Fruit fly (Drosophila melanogaster) whole organism, embryonic: ENCODE results near the gene CG32095.
A peak's percentile ranks its signal among the peaks of the same experiment; 100 is the strongest.

Source experiments
- CG10267 ChIP-seq: fragments of 200-800 bp; sonication (Bioruptor generic); optimal IDR thresholded peaks from 2 replicates; lab custom pipeline; 2018; ENCODE audit warnings: missing biosample characterization, mild to moderate bottlenecking, missing genetic modification characterization, moderate library complexity
- CG10274 ChIP-seq: fragments of 200-800 bp; sonication (Bioruptor generic); optimal IDR thresholded peaks from 3 replicates; lab custom pipeline; 2017; ENCODE audit warnings: missing biosample characterization, mild to moderate bottlenecking, missing genetic modification characterization
- CG10462 ChIP-seq: fragments of 200-800 bp; sonication (Bioruptor generic); optimal IDR thresholded peaks from 2 replicates; lab custom pipeline; 2016; ENCODE audit warnings: missing biosample characterization, missing genetic modification characterization
- CG13287 ChIP-seq: fragments of 200-800 bp; sonication (Bioruptor generic); IDR thresholded peaks from 2 replicates; pipeline ENCODE4 v1.3.6; 2022; ENCODE audit warnings: missing biosample characterization, missing genetic modification characterization; ENCODE audit not compliant: partially characterized antibody
- CG14860 ChIP-seq: fragments of 200-800 bp; sonication (Bioruptor generic); IDR thresholded peaks from 3 replicates; pipeline ENCODE4 v1.3.6; 2022; ENCODE audit warnings: missing biosample characterization, missing genetic modification characterization; ENCODE audit not compliant: partially characterized antibody
- CG15601 ChIP-seq: fragments of 200-800 bp; sonication (Bioruptor generic); optimal IDR thresholded peaks from 3 replicates; lab custom pipeline; 2019; ENCODE audit warnings: missing biosample characterization, mild to moderate bottlenecking, missing genetic modification characterization, moderate library complexity
- CG16813 ChIP-seq: fragments of 200-800 bp; sonication (Bioruptor generic); IDR thresholded peaks from 3 replicates; pipeline ENCODE4 v1.3.6; 2022; ENCODE audit warnings: missing biosample characterization, missing genetic modification characterization; ENCODE audit not compliant: partially characterized antibody
- CG31365 ChIP-seq: fragments of 200-800 bp; sonication (Bioruptor generic); optimal IDR thresholded peaks from 2 replicates; lab custom pipeline; 2018; ENCODE audit warnings: missing biosample characterization, mild to moderate bottlenecking, missing genetic modification characterization
- CG3281 ChIP-seq: fragments of 200-800 bp; sonication (Bioruptor generic); optimal IDR thresholded peaks from 3 replicates; lab custom pipeline; 2017; ENCODE audit warnings: missing biosample characterization, mild to moderate bottlenecking, missing genetic modification characterization
- CG34422 ChIP-seq: fragments of 200-800 bp; sonication (Bioruptor generic); IDR thresholded peaks from 3 replicates; pipeline ENCODE4 v1.3.6; 2022; ENCODE audit warnings: missing biosample characterization, missing genetic modification characterization
- CG4360 ChIP-seq: fragments of 200-800 bp; sonication (Bioruptor generic); IDR thresholded peaks from 2 replicates; pipeline ENCODE4 v1.3.6; 2022; ENCODE audit warnings: missing biosample characterization, missing genetic modification characterization
- CG6175 ChIP-seq: fragments of 200-800 bp; sonication (Bioruptor generic); IDR thresholded peaks from 3 replicates; pipeline ENCODE4 v1.3.6; 2022; ENCODE audit warnings: missing biosample characterization, missing genetic modification characterization
- CG6272 ChIP-seq: fragments of 200-800 bp; sonication (Bioruptor generic); IDR thresholded peaks from 2 replicates; pipeline ENCODE4 v1.3.6; 2022; ENCODE audit warnings: missing biosample characterization, missing genetic modification characterization
- CG6791 ChIP-seq: fragments of 200-800 bp; sonication (Bioruptor generic); IDR thresholded peaks from 3 replicates; pipeline ENCODE4 v1.3.6; 2022; ENCODE audit warnings: missing biosample characterization, missing genetic modification characterization; ENCODE audit not compliant: partially characterized antibody
- CG9437 ChIP-seq: fragments of 200-800 bp; sonication (Bioruptor generic); optimal IDR thresholded peaks from 2 replicates; lab custom pipeline; 2018; ENCODE audit warnings: missing biosample characterization, mild to moderate bottlenecking, missing genetic modification characterization
- D19B ChIP-seq: fragments of 200-800 bp; sonication (Bioruptor generic); optimal IDR thresholded peaks from 2 replicates; lab custom pipeline; 2017; ENCODE audit warnings: missing biosample characterization, mild to moderate bottlenecking, missing genetic modification characterization
- Dad ChIP-seq: fragments of 200-800 bp; sonication (Bioruptor generic); optimal IDR thresholded peaks from 3 replicates; lab custom pipeline; 2016; ENCODE audit warnings: missing biosample characterization, missing genetic modification characterization
- HLH4C ChIP-seq: fragments of 200-800 bp; sonication (Bioruptor generic); IDR thresholded peaks from 3 replicates; pipeline ENCODE4 v1.3.6; 2022; ENCODE audit warnings: missing biosample characterization, missing genetic modification characterization; ENCODE audit not compliant: partially characterized antibody
- Kr ChIP-seq: fragments of 200-800 bp; sonication (Bioruptor generic); optimal IDR thresholded peaks from 2 replicates; lab custom pipeline; 2017; ENCODE audit warnings: missing biosample characterization, mild to moderate bottlenecking, missing genetic modification characterization
- MBD-R2 ChIP-seq: fragments of 200-800 bp; sonication (Bioruptor generic); IDR thresholded peaks from 2 replicates; pipeline ENCODE4 v1.3.6; 2022; ENCODE audit warnings: missing biosample characterization, missing genetic modification characterization
- Myb ChIP-seq: fragments of 200-800 bp; sonication (Bioruptor generic); optimal IDR thresholded peaks from 2 replicates; lab custom pipeline; 2016; ENCODE audit warnings: missing biosample characterization, missing genetic modification characterization
- Opbp ChIP-seq: fragments of 200-800 bp; sonication (Bioruptor generic); IDR thresholded peaks from 3 replicates; pipeline ENCODE4 v1.3.6; 2022; ENCODE audit warnings: missing biosample characterization, missing genetic modification characterization; ENCODE audit not compliant: partially characterized antibody
- Poxn ChIP-seq: fragments of 200-800 bp; sonication (Bioruptor generic); IDR thresholded peaks from 2 replicates; pipeline ENCODE4 v1.3.6; 2022; ENCODE audit warnings: missing biosample characterization, missing genetic modification characterization
- Scr ChIP-seq: fragments of 200-800 bp; sonication (Bioruptor generic); IDR thresholded peaks from 2 replicates; pipeline ENCODE4 v1.3.6; 2022; ENCODE audit warnings: missing biosample characterization, missing genetic modification characterization; ENCODE audit not compliant: partially characterized antibody
- Six4 ChIP-seq: fragments of 200-800 bp; sonication (Bioruptor generic); optimal IDR thresholded peaks from 2 replicates; lab custom pipeline; 2016; ENCODE audit warnings: missing biosample characterization, missing genetic modification characterization
- YL-1 ChIP-seq: fragments of 200-800 bp; sonication (Bioruptor generic); optimal IDR thresholded peaks from 3 replicates; lab custom pipeline; 2017; ENCODE audit warnings: missing biosample characterization, mild to moderate bottlenecking, missing genetic modification characterization
- ab ChIP-seq: fragments of 200-800 bp; sonication (Bioruptor generic); optimal IDR thresholded peaks from 2 replicates; lab custom pipeline; 2016; ENCODE audit warnings: missing biosample characterization, missing genetic modification characterization
- ara ChIP-seq: fragments of 200-800 bp; sonication (Bioruptor generic); IDR thresholded peaks from 2 replicates; pipeline ENCODE4 v1.3.6; 2022; ENCODE audit warnings: missing biosample characterization, missing genetic modification characterization
- bbx ChIP-seq: fragments of 200-800 bp; sonication (Bioruptor generic); IDR thresholded peaks from 2 replicates; pipeline ENCODE4 v1.3.6; 2022; ENCODE audit warnings: missing biosample characterization, missing genetic modification characterization; ENCODE audit not compliant: partially characterized antibody
- bcd ChIP-seq: fragments of 200-800 bp; sonication (Bioruptor generic); optimal IDR thresholded peaks from 2 replicates; lab custom pipeline; 2017; ENCODE audit warnings: missing biosample characterization, mild to moderate bottlenecking, missing genetic modification characterization
- cg ChIP-seq: fragments of 200-800 bp; sonication (Bioruptor generic); optimal IDR thresholded peaks from 3 replicates; lab custom pipeline; 2019; ENCODE audit warnings: missing biosample characterization, mild to moderate bottlenecking, missing genetic modification characterization, moderate library complexity
- da ChIP-seq: fragments of 200-800 bp; sonication (Bioruptor generic); optimal IDR thresholded peaks from 2 replicates; lab custom pipeline; 2016; ENCODE audit warnings: missing biosample characterization, missing genetic modification characterization
- dysf ChIP-seq: fragments of 200-800 bp; sonication (Bioruptor generic); IDR thresholded peaks from 3 replicates; pipeline ENCODE4 v1.3.6; 2022; ENCODE audit warnings: missing biosample characterization, missing genetic modification characterization
- hb ChIP-seq: fragments of 200-800 bp; sonication (Bioruptor generic); IDR thresholded peaks from 3 replicates; pipeline ENCODE4 v1.3.6; 2022; ENCODE audit warnings: missing biosample characterization, missing genetic modification characterization; ENCODE audit not compliant: partially characterized antibody
- hbn ChIP-seq: fragments of 200-800 bp; sonication (Bioruptor generic); IDR thresholded peaks from 2 replicates; pipeline ENCODE4 v1.3.6; 2022; ENCODE audit warnings: missing biosample characterization, missing genetic modification characterization; ENCODE audit not compliant: partially characterized antibody
- hkb ChIP-seq, 2 experiments: fragments of 200-800 bp in 1 of 2; fragments of >200 bp in 1 of 2; sonication (Bioruptor generic) in 1 of 2; IDR thresholded peaks in 1 of 2; optimal IDR thresholded peaks in 1 of 2; 2 replicates each; pipeline versions ENCODE4 v1.3.6 to Lab custom; 2017 to 2022; ENCODE audit warnings: missing biosample characterization in 1 of 2, missing genetic modification characterization in 1 of 2
- inv ChIP-seq: fragments of 200-800 bp; sonication (Bioruptor generic); IDR thresholded peaks from 2 replicates; pipeline ENCODE4 v1.3.6; 2022; ENCODE audit warnings: missing biosample characterization, missing genetic modification characterization; ENCODE audit not compliant: partially characterized antibody
- lilli ChIP-seq: fragments of 200-800 bp; sonication (Bioruptor generic); optimal IDR thresholded peaks from 3 replicates; lab custom pipeline; 2016; ENCODE audit warnings: missing biosample characterization, missing genetic modification characterization
- lola ChIP-seq, 3 experiments: fragments of >200 bp in 2 of 3; fragments of 200-800 bp in 1 of 3; sonication (Bioruptor generic) in 1 of 3; optimal IDR thresholded peaks; 2 replicates each; lab custom pipeline; 2017 to 2019; ENCODE audit warnings: missing biosample characterization in 3 of 3, missing genetic modification characterization in 3 of 3, mild to moderate bottlenecking in 1 of 3, moderate library complexity in 1 of 3
- pita ChIP-seq: fragments of 200-800 bp; sonication (Bioruptor generic); optimal IDR thresholded peaks from 2 replicates; lab custom pipeline; 2017; ENCODE audit warnings: missing biosample characterization, mild to moderate bottlenecking, missing genetic modification characterization
- pzg ChIP-seq: fragments of 200-800 bp; sonication (Bioruptor generic); optimal IDR thresholded peaks from 3 replicates; lab custom pipeline; 2018; ENCODE audit warnings: missing biosample characterization, mild to moderate bottlenecking, missing genetic modification characterization, moderate library complexity
- salm ChIP-seq: fragments of 200-800 bp; sonication (Bioruptor generic); optimal IDR thresholded peaks from 2 replicates; lab custom pipeline; 2018; ENCODE audit warnings: missing biosample characterization, mild to moderate bottlenecking, missing genetic modification characterization
- scrt ChIP-seq: fragments of 200-800 bp; sonication (Bioruptor generic); optimal IDR thresholded peaks from 2 replicates; lab custom pipeline; 2018; ENCODE audit warnings: missing biosample characterization, mild to moderate bottlenecking, missing genetic modification characterization, moderate library complexity
- sna ChIP-seq: fragments of 200-800 bp; sonication (Bioruptor generic); IDR thresholded peaks from 2 replicates; pipeline ENCODE4 v1.3.6; 2022; ENCODE audit warnings: missing biosample characterization, missing genetic modification characterization; ENCODE audit not compliant: partially characterized antibody
- sob ChIP-seq: fragments of 200-800 bp; sonication (Bioruptor generic); IDR thresholded peaks from 2 replicates; pipeline ENCODE4 v1.3.6; 2022; ENCODE audit warnings: missing biosample characterization, missing genetic modification characterization
- stwl ChIP-seq: fragments of 200-800 bp; sonication (Bioruptor generic); optimal IDR thresholded peaks from 3 replicates; lab custom pipeline; 2018; ENCODE audit warnings: missing biosample characterization, mild to moderate bottlenecking, missing genetic modification characterization, moderate library complexity

The CG32095 gene

DNA sequence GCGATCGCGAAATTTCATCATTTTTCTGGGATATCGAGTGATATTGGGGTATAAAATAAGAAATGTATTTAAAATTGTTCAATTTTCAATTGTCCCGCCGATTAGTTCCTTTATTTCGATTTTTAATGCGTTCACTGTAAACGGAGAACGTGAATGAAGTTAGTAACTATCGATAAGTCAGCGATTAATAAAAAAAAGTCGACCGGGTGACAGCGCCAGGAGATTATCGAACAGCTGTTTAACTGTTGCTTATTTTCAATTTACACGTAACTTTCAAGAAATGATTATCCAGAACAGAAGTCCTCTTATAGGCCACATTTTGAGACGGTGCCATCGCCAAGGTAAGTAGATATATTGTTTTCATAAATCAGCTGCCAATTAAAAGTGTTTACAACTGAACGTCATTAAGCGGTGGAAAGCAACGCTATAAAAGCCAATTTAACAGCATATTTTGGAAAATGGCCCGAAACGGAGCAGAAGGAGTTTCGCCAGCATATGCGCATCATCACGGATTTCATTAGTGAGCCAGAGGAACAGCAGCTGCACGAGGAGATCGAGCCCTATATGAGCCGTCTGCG is 10.2 kb downstream of the CG32095 start, which contains the start of gene CG14130 (continued):
- no peak for TF ChIP-seq pita (GFP tag; lab: Kevin White, UChicago)
- peak; percentile 94 for TF ChIP-seq hbn (GFP tag; lab: Robert Waterston, UW)
- TF ChIP-seq sob, result no peak
- no peak for TF ChIP-seq CG10274
- TF ChIP-seq cg, result no peak
- TF ChIP-seq CG6175, result no peak
- TF ChIP-seq Dad (GFP tag; lab: Kevin White, UChicago), result no peak
- TF ChIP-seq hkb (optimal IDR thresholded peaks at IDR 0.05; lab: Kevin White, UChicago), result no peak
- no peak for TF ChIP-seq hkb (GFP tag; IDR thresholded peaks at IDR 0.05; lab: Robert Waterston, UW)
- no peak for TF ChIP-seq dysf (GFP tag; lab: Robert Waterston, UW)
- TF ChIP-seq stwl (tag; lab: Kevin White, UChicago), result peak; percentile 58
- TF ChIP-seq scrt (GFP tag; lab: Kevin White, UChicago), result peak; percentile 98
- TF ChIP-seq bbx (GFP tag; lab: Robert Waterston, UW), result peak; percentile 94
- TF ChIP-seq salm (tag; lab: Kevin White, UChicago), result no peak
- peak; percentile 92 for TF ChIP-seq MBD-R2 (GFP tag; lab: Robert Waterston, UW)
- TF ChIP-seq Kr (GFP tag; lab: Kevin White, UChicago), result no peak
- TF ChIP-seq CG31365, result no peak
- peak; percentile 92 for TF ChIP-seq Opbp (GFP tag; lab: Robert Waterston, UW)
- TF ChIP-seq bcd (GFP tag; lab: Kevin White, UChicago), result peak; percentile 76
- peak; percentile 78 for TF ChIP-seq Myb
- TF ChIP-seq ara, result no peak
- no peak for TF ChIP-seq CG4360 (GFP tag; lab: Robert Waterston, UW)
- peak; percentile 79 for TF ChIP-seq pzg

- no peak for TF ChIP-seq CG15601 (tag; lab: Kevin White, UChicago)
- no peak for TF ChIP-seq CG10267 (tag; lab: Kevin White, UChicago)
- no peak for TF ChIP-seq ab (GFP tag; lab: Kevin White, UChicago)
- TF ChIP-seq YL-1 (GFP tag; lab: Kevin White, UChicago), result no peak
Measured at dm6 chr3L:11814655-11815054, 10.9 kb downstream of the CG32095 start, which contains the start of gene Cubn2. TSS of gene Cubn2 (minus strand) at chr3L:11814755.

DNA sequence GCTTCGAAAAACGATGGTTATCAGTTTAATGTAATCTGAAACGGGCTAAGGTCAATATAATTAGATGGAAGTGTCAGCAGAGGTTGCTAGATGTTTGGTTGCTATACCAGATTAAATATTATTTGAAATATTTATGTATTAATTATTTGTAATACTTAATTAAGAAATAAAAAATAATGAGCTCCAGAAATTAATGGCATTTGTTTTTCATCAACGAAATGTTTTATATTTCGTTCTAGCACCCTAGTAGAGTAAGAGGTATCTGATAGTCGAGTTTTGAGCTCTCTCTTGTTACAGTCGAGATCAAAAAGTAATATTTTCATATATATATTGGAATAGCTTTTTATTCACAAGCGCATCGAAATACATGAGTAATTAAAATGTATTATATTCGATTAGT is 23.9 kb downstream of the CG32095 start:
- no peak for TF ChIP-seq lilli (GFP tag; lab: Kevin White, UChicago)
- 0 out of 2 replicates have a peak, but pooled peaks have one; percentile 40 for TF ChIP-seq sna
- TF ChIP-seq Six4 (GFP tag; lab: Kevin White, UChicago), result no peak
- no peak for TF ChIP-seq CG34422 (GFP tag; lab: Robert Waterston, UW)
- TF ChIP-seq D19B (GFP tag; lab: Kevin White, UChicago), result peak; percentile 56
- TF ChIP-seq CG9437, result no peak
- no peak for TF ChIP-seq lola (GFP tag; optimal IDR thresholded peaks at IDR 0.05; lab: Kevin White, UChicago)
- TF ChIP-seq da (GFP tag; lab: Kevin White, UChicago), result no peak
- TF ChIP-seq CG6272 (GFP tag; lab: Robert Waterston, UW), result no peak
- TF ChIP-seq inv (GFP tag; lab: Robert Waterston, UW), result peak; percentile 20; the same call in 1 of the 2 replicates
- TF ChIP-seq CG14860 (GFP tag; lab: Robert Waterston, UW), result peak; percentile 62; the same call in 2 of the 3 replicates
- peak; percentile 33; the same call in 1 of the 3 replicates for TF ChIP-seq CG6791
- peak; percentile 39; the same call in 1 of the 2 replicates for TF ChIP-seq Scr
- TF ChIP-seq Poxn (GFP tag; lab: Robert Waterston, UW), result no peak
- TF ChIP-seq CG16813, result peak; percentile 52; the same call in 1 of the 3 replicates
- TF ChIP-seq hb (GFP tag; lab: Robert Waterston, UW), result 0 out of 3 replicates have a peak, but pooled peaks have one; percentile 15
- TF ChIP-seq HLH4C, result peak; percentile 79
- peak; percentile 25; the same call in 1 of the 2 replicates for TF ChIP-seq CG13287 (GFP tag; lab: Robert Waterston, UW)
- TF ChIP-seq CG3281, result no peak
- TF ChIP-seq CG10462, result no peak
- TF ChIP-seq CG15601 (tag; lab: Kevin White, UChicago), result no peak
